Fruit fly (Drosophila melanogaster) S2 (cell line): Measurements from ENCODE around the gene CG12253.

Experiments
- CG8478 ChIP-seq: fragments of >200 bp; optimal IDR thresholded peaks from 2 replicates; lab custom pipeline; 2018
- CTCF ChIP-seq, 2 experiments: fragments of >200 bp; optimal IDR thresholded peaks; 2 replicates each; lab custom pipeline; 2018

DNA sequence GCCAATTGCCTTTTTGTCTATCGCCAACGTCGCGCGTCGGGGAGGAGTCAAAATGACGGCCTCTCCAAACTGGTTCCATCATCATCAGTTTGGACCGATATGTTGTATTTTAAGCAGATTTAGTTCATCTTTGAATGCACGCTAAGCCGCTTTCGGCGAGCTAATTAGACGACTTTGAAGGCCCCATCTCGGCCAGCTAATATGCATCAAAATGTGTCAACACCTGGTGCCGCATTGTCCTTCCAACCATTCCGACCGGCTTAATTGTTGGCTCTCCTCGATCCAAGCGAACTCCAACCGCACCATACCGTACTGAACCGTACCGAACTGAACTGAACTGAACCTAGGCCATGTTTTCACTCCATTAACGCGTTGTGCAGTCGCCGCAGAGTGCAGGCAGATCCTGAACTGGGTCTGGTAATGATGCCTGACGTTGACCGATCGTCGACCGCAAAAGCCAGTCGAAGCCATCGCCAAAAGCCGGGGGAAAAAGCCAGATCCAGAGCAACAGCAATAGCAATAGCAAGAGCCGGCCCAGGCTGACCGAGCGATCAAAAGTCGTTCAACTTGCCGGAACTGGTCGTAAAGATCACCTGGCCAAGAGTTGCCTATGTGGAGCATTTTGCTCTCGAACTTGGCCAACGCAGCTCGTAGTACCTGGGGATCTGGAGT lies 40.4 kb downstream of the CG12253 start:
- TF ChIP-seq CTCF (optimal IDR thresholded peaks at IDR 0.05; lab: Kevin White, UChicago), result no peak
- no peak for TF ChIP-seq CG8478 (lab: Kevin White, UChicago)
